Worm (Caenorhabditis elegans) whole organism, L1 larva: Measurements from ENCODE around the gene Y54H5A.2.
A peak's percentile ranks its signal among the peaks of the same experiment; 100 is the strongest.

Experiments
- C04F5.9 ChIP-seq: sonication (generic microtip); optimal IDR thresholded peaks from 2 replicates; lab custom pipeline; 2016; ENCODE audit warnings: missing genetic modification characterization, missing compliant biosample characterization
- C34B4.2 ChIP-seq: sonication (generic microtip); optimal IDR thresholded peaks from 2 replicates; lab custom pipeline; 2017; ENCODE audit warnings: mild to moderate bottlenecking, missing genetic modification characterization, missing compliant biosample characterization
- F16B12.6 ChIP-seq: fragments of 150-350 bp; optimal IDR thresholded peaks from 2 replicates; lab custom pipeline; 2014; ENCODE audit warnings: missing biosample characterization, missing genetic modification characterization
- aly-2 ChIP-seq: fragments of 150-350 bp; optimal IDR thresholded peaks from 2 replicates; lab custom pipeline; 2014; ENCODE audit warnings: missing biosample characterization, missing genetic modification characterization
- ama-1 ChIP-seq: fragments of 150-350 bp; optimal IDR thresholded peaks from 2 replicates; lab custom pipeline; 2014
- blmp-1 ChIP-seq: fragments of 150-350 bp; optimal IDR thresholded peaks from 2 replicates; lab custom pipeline; 2014; ENCODE audit warnings: missing biosample characterization, missing genetic modification characterization
- ceh-63 ChIP-seq: fragments of 200-800 bp; sonication (Bioruptor generic); optimal IDR thresholded peaks from 2 replicates; lab custom pipeline; 2018; ENCODE audit warnings: mild to moderate bottlenecking, missing genetic modification characterization, missing compliant biosample characterization
- ceh-8 ChIP-seq: fragments of 200-800 bp; sonication (Bioruptor generic); optimal IDR thresholded peaks from 2 replicates; lab custom pipeline; 2018; ENCODE audit warnings: mild to moderate bottlenecking, missing genetic modification characterization, moderate library complexity, missing compliant biosample characterization
- ceh-82 ChIP-seq, 3 experiments: fragments of 150-350 bp in 1 of 3; sonication (generic microtip) in 2 of 3; optimal IDR thresholded peaks; 2 replicates each; lab custom pipeline; 2014 to 2017; ENCODE audit warnings: missing biosample characterization in 3 of 3, missing genetic modification characterization in 3 of 3
- ceh-88 ChIP-seq: fragments of 200-800 bp; sonication (Bioruptor generic); IDR thresholded peaks from 2 replicates; pipeline ENCODE4 v1.3.6; 2022; ENCODE audit warnings: missing genetic modification characterization, missing compliant biosample characterization
- ceh-90 ChIP-seq: sonication (generic microtip); optimal IDR thresholded peaks from 2 replicates; lab custom pipeline; 2016; ENCODE audit warnings: missing genetic modification characterization, missing compliant biosample characterization
- ces-1 ChIP-seq: fragments of 150-350 bp; optimal IDR thresholded peaks from 2 replicates; lab custom pipeline; 2014; ENCODE audit warnings: missing biosample characterization, missing genetic modification reagents, missing genetic modification characterization
- dpl-1 ChIP-seq, 3 experiments: fragments of 150-350 bp in 2 of 3; sonication (generic microtip) in 1 of 3; optimal IDR thresholded peaks; 2 replicates each; lab custom pipeline; 2014 to 2017; ENCODE audit warnings: missing biosample characterization in 3 of 3, missing genetic modification characterization in 3 of 3, missing genetic modification reagents in 3 of 3
- efl-3 ChIP-seq: fragments of 200-800 bp; sonication (Bioruptor generic); optimal IDR thresholded peaks from 2 replicates; lab custom pipeline; 2018; ENCODE audit warnings: mild to moderate bottlenecking, missing genetic modification characterization, missing compliant biosample characterization
- egl-13 ChIP-seq: sonication (generic microtip); optimal IDR thresholded peaks from 2 replicates; lab custom pipeline; 2016; ENCODE audit warnings: missing genotype, missing genetic modification reagents, missing genetic modification characterization, missing compliant biosample characterization
- ets-5 ChIP-seq: fragments of 200-800 bp; sonication (Bioruptor generic); IDR thresholded peaks from 2 replicates; pipeline ENCODE4 v1.3.6; 2022; ENCODE audit warnings: missing genetic modification characterization, missing compliant biosample characterization
- fkh-10 ChIP-seq: sonication (generic microtip); optimal IDR thresholded peaks from 2 replicates; lab custom pipeline; 2017; ENCODE audit warnings: missing biosample characterization, missing genetic modification reagents, missing genetic modification characterization
- fkh-4 ChIP-seq: sonication (generic microtip); optimal IDR thresholded peaks from 2 replicates; lab custom pipeline; 2016; ENCODE audit warnings: missing compliant biosample characterization, missing genetic modification characterization, borderline replicate concordance
- hlh-17 ChIP-seq: fragments of 200-800 bp; sonication (Bioruptor generic); optimal IDR thresholded peaks from 2 replicates; lab custom pipeline; 2018; ENCODE audit warnings: missing genetic modification characterization, mild to moderate bottlenecking, missing compliant biosample characterization, moderate library complexity, borderline replicate concordance
- hlh-4 ChIP-seq: sonication (generic microtip); optimal IDR thresholded peaks from 2 replicates; lab custom pipeline; 2016; ENCODE audit warnings: mild to moderate bottlenecking, missing genetic modification characterization, missing compliant biosample characterization
- hpl-2 ChIP-seq: fragments of 150-350 bp; optimal IDR thresholded peaks from 2 replicates; lab custom pipeline; 2014; ENCODE audit warnings: missing biosample characterization, missing genetic modification reagents, missing genetic modification characterization
- irx-1 ChIP-seq: sonication (generic microtip); optimal IDR thresholded peaks from 2 replicates; lab custom pipeline; 2016; ENCODE audit warnings: missing genetic modification characterization, missing compliant biosample characterization
- isw-1 ChIP-seq: fragments of 200-800 bp; sonication (Bioruptor generic); IDR thresholded peaks from 2 replicates; pipeline ENCODE4 v1.3.6; 2022; ENCODE audit warnings: missing genetic modification characterization, missing compliant biosample characterization
- lin-13 ChIP-seq: fragments of 150-350 bp; optimal IDR thresholded peaks from 2 replicates; lab custom pipeline; 2014; ENCODE audit warnings: missing biosample characterization, missing genetic modification reagents, missing genetic modification characterization
- lin-14 ChIP-seq: fragments of 200-800 bp; sonication (Bioruptor generic); optimal IDR thresholded peaks from 2 replicates; lab custom pipeline; 2018; ENCODE audit warnings: mild to moderate bottlenecking, missing genetic modification characterization, moderate library complexity, missing compliant biosample characterization
- lin-35 ChIP-seq, 2 experiments: fragments of 150-350 bp; optimal IDR thresholded peaks; 2 replicates each; lab custom pipeline; 2014; ENCODE audit warnings: missing biosample characterization in 2 of 2, missing genetic modification characterization in 2 of 2, missing genetic modification reagents in 2 of 2
- lir-3 ChIP-seq: sonication (generic microtip); optimal IDR thresholded peaks from 2 replicates; lab custom pipeline; 2016; ENCODE audit warnings: mild to moderate bottlenecking, missing genetic modification characterization, moderate library complexity, missing compliant biosample characterization; ENCODE audit not compliant: poor library complexity
- lsy-2 ChIP-seq, 2 experiments: fragments of 150-350 bp; optimal IDR thresholded peaks; 2 replicates each; lab custom pipeline; 2014; ENCODE audit warnings: missing biosample characterization in 2 of 2, missing genetic modification characterization in 2 of 2
- mab-9 ChIP-seq: fragments of 200-800 bp; sonication (Bioruptor generic); IDR thresholded peaks from 2 replicates; pipeline ENCODE4 v1.3.6; 2022; ENCODE audit warnings: missing genetic modification reagents, missing genetic modification characterization, missing compliant biosample characterization
- mep-1 ChIP-seq: fragments of 150-350 bp; optimal IDR thresholded peaks from 2 replicates; lab custom pipeline; 2014; ENCODE audit warnings: missing biosample characterization, missing genetic modification characterization
- nhr-12 ChIP-seq: sonication (generic microtip); optimal IDR thresholded peaks from 2 replicates; lab custom pipeline; 2017; ENCODE audit warnings: missing biosample characterization, missing genetic modification characterization
- nhr-20 ChIP-seq: sonication (generic microtip); optimal IDR thresholded peaks from 2 replicates; lab custom pipeline; 2016; ENCODE audit warnings: mild to moderate bottlenecking, missing genetic modification characterization, missing compliant biosample characterization
- nhr-237 ChIP-seq: fragments of 150-350 bp; optimal IDR thresholded peaks from 2 replicates; lab custom pipeline; 2014; ENCODE audit warnings: missing biosample characterization, missing genetic modification characterization
- nhr-28 ChIP-seq: fragments of 150-350 bp; optimal IDR thresholded peaks from 2 replicates; lab custom pipeline; 2014; ENCODE audit warnings: missing biosample characterization, missing genetic modification characterization
- nhr-47 ChIP-seq: sonication (generic microtip); optimal IDR thresholded peaks from 2 replicates; lab custom pipeline; 2016; ENCODE audit warnings: mild to moderate bottlenecking, missing genetic modification characterization, moderate library complexity, missing compliant biosample characterization
- nhr-76 ChIP-seq: sonication (generic microtip); optimal IDR thresholded peaks from 2 replicates; lab custom pipeline; 2017; ENCODE audit warnings: missing biosample characterization, missing genetic modification characterization
- nhr-77 ChIP-seq: fragments of 150-350 bp; optimal IDR thresholded peaks from 2 replicates; lab custom pipeline; 2014; ENCODE audit warnings: missing biosample characterization, missing genetic modification characterization
- nhr-84 ChIP-seq: sonication (generic microtip); optimal IDR thresholded peaks from 2 replicates; lab custom pipeline; 2017; ENCODE audit warnings: missing biosample characterization, missing genetic modification characterization
- nhr-85 ChIP-seq: sonication (generic microtip); peaks from one replicate; lab custom pipeline; 2016; ENCODE audit warnings: missing genetic modification characterization, inconsistent platforms, missing compliant biosample characterization
- nhr-90 ChIP-seq: sonication (generic microtip); optimal IDR thresholded peaks from 2 replicates; lab custom pipeline; 2016; ENCODE audit warnings: mild to moderate bottlenecking, missing genetic modification characterization, missing compliant biosample characterization; ENCODE audit not compliant: poor library complexity
- pag-3 ChIP-seq: sonication (generic microtip); optimal IDR thresholded peaks from 2 replicates; lab custom pipeline; 2017; ENCODE audit warnings: missing genetic modification characterization, mild to moderate bottlenecking, missing compliant biosample characterization, antibody characterized with exemption, borderline replicate concordance; ENCODE audit not compliant: insufficient read depth
- rnt-1 ChIP-seq: sonication (generic microtip); optimal IDR thresholded peaks from 2 replicates; lab custom pipeline; 2016; ENCODE audit warnings: mild to moderate bottlenecking, missing genetic modification characterization, moderate library complexity, missing compliant biosample characterization
- snpc-4 ChIP-seq: fragments of 150-350 bp; optimal IDR thresholded peaks from 2 replicates; lab custom pipeline; 2014; ENCODE audit warnings: missing biosample characterization, missing genetic modification characterization
- snu-23 ChIP-seq: sonication (generic microtip); optimal IDR thresholded peaks from 2 replicates; lab custom pipeline; 2016; ENCODE audit warnings: missing genetic modification characterization, missing compliant biosample characterization
- sox-4 ChIP-seq: sonication (generic microtip); optimal IDR thresholded peaks from 2 replicates; lab custom pipeline; 2016; ENCODE audit warnings: missing genetic modification characterization, missing compliant biosample characterization
- unc-130 ChIP-seq: fragments of 150-350 bp; optimal IDR thresholded peaks from 2 replicates; lab custom pipeline; 2017; ENCODE audit warnings: missing biosample characterization, missing genetic modification characterization, inconsistent platforms
- unc-86 ChIP-seq: sonication (generic microtip); optimal IDR thresholded peaks from 2 replicates; lab custom pipeline; 2016; ENCODE audit warnings: missing genetic modification characterization, missing compliant biosample characterization
- unc-98 ChIP-seq: fragments of 200-800 bp; sonication (Bioruptor generic); IDR thresholded peaks from 2 replicates; pipeline ENCODE4 v1.3.6; 2022; ENCODE audit warnings: missing genetic modification characterization, missing compliant biosample characterization
- xbp-1 ChIP-seq: sonication (generic microtip); optimal IDR thresholded peaks from 2 replicates; lab custom pipeline; 2016; ENCODE audit warnings: missing genetic modification characterization, missing compliant biosample characterization
- zag-1 ChIP-seq: fragments of 150-350 bp; optimal IDR thresholded peaks from 2 replicates; lab custom pipeline; 2014; ENCODE audit warnings: missing biosample characterization, missing genetic modification characterization
- ztf-11 ChIP-seq, 2 experiments: sonication (generic microtip); optimal IDR thresholded peaks; 2 replicates each; lab custom pipeline; 2016 to 2017; ENCODE audit warnings: missing genetic modification characterization in 2 of 2, missing biosample characterization in 1 of 2, missing compliant biosample characterization in 1 of 2

Gene Y54H5A.2

DNA sequence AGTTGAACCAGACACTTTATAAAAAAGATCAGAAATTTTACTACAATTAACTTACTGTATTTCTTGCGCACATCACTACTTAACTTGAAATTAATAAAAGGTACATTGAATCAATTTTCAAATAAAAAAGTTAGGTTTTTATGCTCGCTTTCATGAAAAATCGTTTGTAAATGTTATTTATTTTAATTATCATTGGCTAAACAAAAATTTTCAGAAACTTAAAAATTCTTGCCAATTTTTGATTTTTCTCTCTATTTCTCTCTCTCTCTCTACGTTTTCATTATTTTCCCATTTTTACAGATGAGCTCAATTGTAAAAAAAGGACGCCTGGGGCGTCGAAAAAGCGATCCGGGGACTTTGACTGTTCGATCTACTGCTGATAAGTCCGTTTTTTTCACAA lies 40.0 kb downstream of the Y54H5A.2 start, which contains the start of gene sax-2:
Gene sax-2 (plus strand): TSS at position 301 of the 400 bp plus-strand sequence.
- TF ChIP-seq ets-5 (GFP tag; lab: Robert Waterston, UW) (no peak), irx-1 (tag; lab: Kevin White, UChicago) (no peak), hpl-2 (no peak), ces-1 (no peak), unc-98 (no peak)

DNA sequence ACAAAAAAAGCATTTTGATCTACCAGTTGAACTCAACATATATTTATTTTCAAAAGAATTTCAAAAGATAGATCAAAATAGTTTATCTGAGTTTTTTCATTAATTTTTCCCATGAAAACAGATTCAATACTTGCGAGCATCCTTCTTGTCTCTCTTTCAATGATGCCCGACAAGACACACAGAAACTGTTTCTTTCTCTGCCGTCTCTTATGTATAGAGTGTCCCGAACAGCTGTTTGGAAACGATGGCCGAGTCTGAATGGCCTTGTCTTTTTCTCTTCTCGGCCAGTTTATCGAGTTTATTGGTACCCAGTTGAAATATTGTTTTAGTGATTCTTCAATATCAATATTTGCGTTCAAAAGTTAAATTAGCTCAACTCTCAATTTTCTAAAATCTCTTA lies 40.6 kb downstream of the Y54H5A.2 start:
- peak; percentile 9 for TF ChIP-seq F16B12.6 (tag; lab: Kevin White, UChicago)
- no peak for TF ChIP-seq nhr-47
- TF ChIP-seq aly-2 (tag; lab: Kevin White, UChicago), result no peak
- TF ChIP-seq ztf-11 (tag; optimal IDR thresholded peaks at IDR 0.05; lab: Kevin White, UChicago), result peak in 1 of 2 experiments; percentile 1
- no peak for TF ChIP-seq nhr-76 (tag; lab: Kevin White, UChicago)
- no peak for TF ChIP-seq nhr-28
- no peak for TF ChIP-seq efl-3 (GFP tag; lab: Kevin White, UChicago)
- peak; percentile 13 for TF ChIP-seq lin-13 (GFP tag; lab: Kevin White, UChicago)
- no peak for TF ChIP-seq fkh-10 (GFP tag; lab: Kevin White, UChicago)
- peak; percentile 40; the same call in 1 of the 2 replicates for TF ChIP-seq isw-1 (GFP tag; lab: Robert Waterston, UW)
- TF ChIP-seq ceh-8 (GFP tag; lab: Kevin White, UChicago), result no peak
- no peak for TF ChIP-seq ces-1
- peak; percentile 43 for TF ChIP-seq snpc-4 (tag; lab: Kevin White, UChicago)
- TF ChIP-seq ceh-63 (GFP tag; lab: Kevin White, UChicago), result no peak
- TF ChIP-seq dpl-1 (GFP tag; optimal IDR thresholded peaks at IDR 0.05; lab: Kevin White, UChicago), result peak; percentile 55 to 69 (median 68)
- TF ChIP-seq unc-130 (tag; lab: Kevin White, UChicago), result no peak
- no peak for TF ChIP-seq mab-9
- TF ChIP-seq ceh-88 (GFP tag; lab: Robert Waterston, UW), result no peak
- peak; percentile 3 for TF ChIP-seq blmp-1 (tag; lab: Kevin White, UChicago)
- no peak for TF ChIP-seq fkh-4
- peak; percentile 90 for TF ChIP-seq lin-14 (GFP tag; lab: Kevin White, UChicago)
- TF ChIP-seq hlh-4 (tag; lab: Kevin White, UChicago), result no peak
- peak; percentile 72 to 78 for TF ChIP-seq lsy-2 (tag; optimal IDR thresholded peaks at IDR 0.05; lab: Kevin White, UChicago)
- TF ChIP-seq ceh-90, result peak; percentile 59
- no peak for TF ChIP-seq nhr-237 (tag; lab: Kevin White, UChicago)
- TF ChIP-seq unc-86 (tag; lab: Kevin White, UChicago), result no peak
- TF ChIP-seq nhr-85 (tag; lab: Kevin White, UChicago), result peak; percentile 54
- no peak for TF ChIP-seq pag-3 (tag; lab: Kevin White, UChicago)
- no peak for TF ChIP-seq C34B4.2 (tag; lab: Kevin White, UChicago)
- no peak for TF ChIP-seq ama-1 (lab: Kevin White, UChicago)
- TF ChIP-seq hpl-2, result no peak
- TF ChIP-seq C04F5.9 (tag; lab: Kevin White, UChicago), result no peak
- peak; percentile 73 for TF ChIP-seq mep-1 (tag; lab: Kevin White, UChicago)
- peak; percentile 65 to 66 for TF ChIP-seq lin-35 (GFP tag; optimal IDR thresholded peaks at IDR 0.05; lab: Kevin White, UChicago)
- peak; percentile 95 for TF ChIP-seq rnt-1 (tag; lab: Kevin White, UChicago)
- TF ChIP-seq ceh-82 (tag; optimal IDR thresholded peaks at IDR 0.05; lab: Kevin White, UChicago), result peak; percentile 29 to 77 (median 46)
- TF ChIP-seq hlh-17 (GFP tag; lab: Kevin White, UChicago), result no peak
- peak; percentile 43 for TF ChIP-seq xbp-1 (tag; lab: Kevin White, UChicago)
- no peak for TF ChIP-seq egl-13 (tag; lab: Kevin White, UChicago)
- peak; percentile 25 for TF ChIP-seq nhr-77 (tag; lab: Kevin White, UChicago)
- no peak for TF ChIP-seq zag-1
- peak; percentile 57 for TF ChIP-seq nhr-90 (tag; lab: Kevin White, UChicago)
- peak; percentile 85 for TF ChIP-seq lir-3
- TF ChIP-seq sox-4 (tag; lab: Kevin White, UChicago), result peak; percentile 36
- peak; percentile 77 for TF ChIP-seq snu-23
- no peak for TF ChIP-seq nhr-84
- TF ChIP-seq irx-1 (tag; lab: Kevin White, UChicago), result peak; percentile 36
- TF ChIP-seq nhr-12, result no peak
- peak; percentile 74 for TF ChIP-seq nhr-20 (tag; lab: Kevin White, UChicago)
